Worm (Caenorhabditis elegans) whole organism, L1 larva: ENCODE results near the gene rde-12.

Experiments used
- C04F5.9 ChIP-seq: sonication (generic microtip); optimal IDR thresholded peaks from 2 replicates; lab custom pipeline; 2016; ENCODE audit warnings: missing genetic modification characterization, missing compliant biosample characterization
- C16A3.4 ChIP-seq: fragments of 150-350 bp; optimal IDR thresholded peaks from 2 replicates; lab custom pipeline; 2014; ENCODE audit warnings: missing biosample characterization, missing genetic modification characterization
- C34B4.2 ChIP-seq: sonication (generic microtip); optimal IDR thresholded peaks from 2 replicates; lab custom pipeline; 2017; ENCODE audit warnings: mild to moderate bottlenecking, missing genetic modification characterization, missing compliant biosample characterization
- Y116A8C.19 ChIP-seq: sonication (generic microtip); optimal IDR thresholded peaks from 2 replicates; lab custom pipeline; 2016; ENCODE audit warnings: missing compliant biosample characterization, missing genetic modification characterization, borderline replicate concordance
- aha-1 ChIP-seq: fragments of 150-350 bp; optimal IDR thresholded peaks from 2 replicates; lab custom pipeline; 2014; ENCODE audit warnings: missing biosample characterization, missing genetic modification characterization
- alr-1 ChIP-seq: fragments of 200-800 bp; sonication (Bioruptor generic); optimal IDR thresholded peaks from 2 replicates; lab custom pipeline; 2018; ENCODE audit warnings: borderline replicate concordance, mild to moderate bottlenecking, missing genetic modification characterization, missing compliant biosample characterization
- aly-2 ChIP-seq: fragments of 150-350 bp; optimal IDR thresholded peaks from 2 replicates; lab custom pipeline; 2014; ENCODE audit warnings: missing biosample characterization, missing genetic modification characterization
- ama-1 ChIP-seq: fragments of 150-350 bp; optimal IDR thresholded peaks from 2 replicates; lab custom pipeline; 2014
- blmp-1 ChIP-seq: fragments of 150-350 bp; optimal IDR thresholded peaks from 2 replicates; lab custom pipeline; 2014; ENCODE audit warnings: missing biosample characterization, missing genetic modification characterization
- ceh-63 ChIP-seq: fragments of 200-800 bp; sonication (Bioruptor generic); optimal IDR thresholded peaks from 2 replicates; lab custom pipeline; 2018; ENCODE audit warnings: mild to moderate bottlenecking, missing genetic modification characterization, missing compliant biosample characterization
- ceh-8 ChIP-seq: fragments of 200-800 bp; sonication (Bioruptor generic); optimal IDR thresholded peaks from 2 replicates; lab custom pipeline; 2018; ENCODE audit warnings: mild to moderate bottlenecking, missing genetic modification characterization, moderate library complexity, missing compliant biosample characterization
- ceh-88 ChIP-seq: fragments of 200-800 bp; sonication (Bioruptor generic); IDR thresholded peaks from 2 replicates; pipeline ENCODE4 v1.3.6; 2022; ENCODE audit warnings: missing genetic modification characterization, missing compliant biosample characterization
- dsc-1 ChIP-seq: sonication (generic microtip); optimal IDR thresholded peaks from 2 replicates; lab custom pipeline; 2016; ENCODE audit warnings: mild to moderate bottlenecking, missing genetic modification characterization, missing compliant biosample characterization
- egl-13 ChIP-seq: sonication (generic microtip); optimal IDR thresholded peaks from 2 replicates; lab custom pipeline; 2016; ENCODE audit warnings: missing genotype, missing genetic modification reagents, missing genetic modification characterization, missing compliant biosample characterization
- ets-5 ChIP-seq: fragments of 200-800 bp; sonication (Bioruptor generic); IDR thresholded peaks from 2 replicates; pipeline ENCODE4 v1.3.6; 2022; ENCODE audit warnings: missing genetic modification characterization, missing compliant biosample characterization
- fkh-4 ChIP-seq: sonication (generic microtip); optimal IDR thresholded peaks from 2 replicates; lab custom pipeline; 2016; ENCODE audit warnings: missing compliant biosample characterization, missing genetic modification characterization, borderline replicate concordance
- fkh-8 ChIP-seq: sonication (generic microtip); optimal IDR thresholded peaks from 2 replicates; lab custom pipeline; 2016; ENCODE audit warnings: mild to moderate bottlenecking, missing genetic modification characterization, missing compliant biosample characterization
- fos-1 ChIP-seq: fragments of 150-350 bp; optimal IDR thresholded peaks from 2 replicates; lab custom pipeline; 2014; ENCODE audit warnings: missing biosample characterization, missing genetic modification characterization
- grh-1 ChIP-seq: fragments of 200-800 bp; sonication (Bioruptor generic); IDR thresholded peaks from 2 replicates; pipeline ENCODE4 v1.3.6; 2022; ENCODE audit warnings: missing genetic modification reagents, missing genetic modification characterization, missing compliant biosample characterization
- hlh-4 ChIP-seq: sonication (generic microtip); optimal IDR thresholded peaks from 2 replicates; lab custom pipeline; 2016; ENCODE audit warnings: mild to moderate bottlenecking, missing genetic modification characterization, missing compliant biosample characterization
- isw-1 ChIP-seq: fragments of 200-800 bp; sonication (Bioruptor generic); IDR thresholded peaks from 2 replicates; pipeline ENCODE4 v1.3.6; 2022; ENCODE audit warnings: missing genetic modification characterization, missing compliant biosample characterization
- jun-1 ChIP-seq: fragments of 150-350 bp; optimal IDR thresholded peaks from 2 replicates; lab custom pipeline; 2014; ENCODE audit warnings: missing biosample characterization, missing genetic modification reagents, missing genetic modification characterization
- lin-13 ChIP-seq: fragments of 150-350 bp; optimal IDR thresholded peaks from 2 replicates; lab custom pipeline; 2014; ENCODE audit warnings: missing biosample characterization, missing genetic modification reagents, missing genetic modification characterization
- lin-14 ChIP-seq: fragments of 200-800 bp; sonication (Bioruptor generic); optimal IDR thresholded peaks from 2 replicates; lab custom pipeline; 2018; ENCODE audit warnings: mild to moderate bottlenecking, missing genetic modification characterization, moderate library complexity, missing compliant biosample characterization
- lin-15B ChIP-seq: fragments of 150-350 bp; sonication (generic microtip); optimal IDR thresholded peaks from 3 replicates; lab custom pipeline; 2014; ENCODE audit warnings: missing biosample characterization, missing genetic modification characterization
- lin-35 ChIP-seq, 2 experiments: fragments of 150-350 bp; optimal IDR thresholded peaks; 2 replicates each; lab custom pipeline; 2014; ENCODE audit warnings: missing biosample characterization in 2 of 2, missing genetic modification characterization in 2 of 2, missing genetic modification reagents in 2 of 2
- lin-39 ChIP-seq: fragments of 150-350 bp; optimal IDR thresholded peaks from 2 replicates; lab custom pipeline; 2014; ENCODE audit warnings: missing biosample characterization, missing genetic modification reagents, missing genetic modification characterization
- lsy-2 ChIP-seq, 2 experiments: fragments of 150-350 bp; optimal IDR thresholded peaks; 2 replicates each; lab custom pipeline; 2014; ENCODE audit warnings: missing biosample characterization in 2 of 2, missing genetic modification characterization in 2 of 2
- mep-1 ChIP-seq: fragments of 150-350 bp; optimal IDR thresholded peaks from 2 replicates; lab custom pipeline; 2014; ENCODE audit warnings: missing biosample characterization, missing genetic modification characterization
- nhr-12 ChIP-seq: sonication (generic microtip); optimal IDR thresholded peaks from 2 replicates; lab custom pipeline; 2017; ENCODE audit warnings: missing biosample characterization, missing genetic modification characterization
- nhr-20 ChIP-seq: sonication (generic microtip); optimal IDR thresholded peaks from 2 replicates; lab custom pipeline; 2016; ENCODE audit warnings: mild to moderate bottlenecking, missing genetic modification characterization, missing compliant biosample characterization
- nhr-237 ChIP-seq: fragments of 150-350 bp; optimal IDR thresholded peaks from 2 replicates; lab custom pipeline; 2014; ENCODE audit warnings: missing biosample characterization, missing genetic modification characterization
- nhr-28 ChIP-seq: fragments of 150-350 bp; optimal IDR thresholded peaks from 2 replicates; lab custom pipeline; 2014; ENCODE audit warnings: missing biosample characterization, missing genetic modification characterization
- nhr-47 ChIP-seq: sonication (generic microtip); optimal IDR thresholded peaks from 2 replicates; lab custom pipeline; 2016; ENCODE audit warnings: mild to moderate bottlenecking, missing genetic modification characterization, moderate library complexity, missing compliant biosample characterization
- nhr-71 ChIP-seq: sonication (generic microtip); optimal IDR thresholded peaks from 2 replicates; lab custom pipeline; 2016; ENCODE audit warnings: mild to moderate bottlenecking, missing genetic modification characterization, moderate library complexity, missing compliant biosample characterization
- nhr-76 ChIP-seq: sonication (generic microtip); optimal IDR thresholded peaks from 2 replicates; lab custom pipeline; 2017; ENCODE audit warnings: missing biosample characterization, missing genetic modification characterization
- nhr-77 ChIP-seq: fragments of 150-350 bp; optimal IDR thresholded peaks from 2 replicates; lab custom pipeline; 2014; ENCODE audit warnings: missing biosample characterization, missing genetic modification characterization
- nhr-84 ChIP-seq: sonication (generic microtip); optimal IDR thresholded peaks from 2 replicates; lab custom pipeline; 2017; ENCODE audit warnings: missing biosample characterization, missing genetic modification characterization
- rnt-1 ChIP-seq: sonication (generic microtip); optimal IDR thresholded peaks from 2 replicates; lab custom pipeline; 2016; ENCODE audit warnings: mild to moderate bottlenecking, missing genetic modification characterization, moderate library complexity, missing compliant biosample characterization
- skn-1 ChIP-seq: fragments of 150-350 bp; optimal IDR thresholded peaks from 2 replicates; lab custom pipeline; 2014; ENCODE audit warnings: missing biosample characterization, missing genetic modification characterization
- snu-23 ChIP-seq: sonication (generic microtip); optimal IDR thresholded peaks from 2 replicates; lab custom pipeline; 2016; ENCODE audit warnings: missing genetic modification characterization, missing compliant biosample characterization
- sox-4 ChIP-seq: sonication (generic microtip); optimal IDR thresholded peaks from 2 replicates; lab custom pipeline; 2016; ENCODE audit warnings: missing genetic modification characterization, missing compliant biosample characterization
- swsn-7 ChIP-seq: sonication (generic microtip); optimal IDR thresholded peaks from 2 replicates; lab custom pipeline; 2016; ENCODE audit warnings: missing genetic modification characterization, missing compliant biosample characterization
- tbx-2 ChIP-seq: sonication (generic microtip); optimal IDR thresholded peaks from 2 replicates; lab custom pipeline; 2016; ENCODE audit warnings: missing genetic modification characterization, missing compliant biosample characterization
- unc-130 ChIP-seq: fragments of 150-350 bp; optimal IDR thresholded peaks from 2 replicates; lab custom pipeline; 2017; ENCODE audit warnings: missing biosample characterization, missing genetic modification characterization, inconsistent platforms
- unc-30 ChIP-seq: sonication (generic microtip); optimal IDR thresholded peaks from 2 replicates; lab custom pipeline; 2017; ENCODE audit warnings: missing biosample characterization, missing genetic modification characterization
- zag-1 ChIP-seq: fragments of 150-350 bp; optimal IDR thresholded peaks from 2 replicates; lab custom pipeline; 2014; ENCODE audit warnings: missing biosample characterization, missing genetic modification characterization
- ztf-11 ChIP-seq, 2 experiments: sonication (generic microtip); optimal IDR thresholded peaks; 2 replicates each; lab custom pipeline; 2016 to 2017; ENCODE audit warnings: missing genetic modification characterization in 2 of 2, missing biosample characterization in 1 of 2, missing compliant biosample characterization in 1 of 2

rde-12 gene

ce11 chrV:13653713-13654393, 11.3 kb upstream of the rde-12 start, which contains the start of gene lpin-1 (continued):
- TF ChIP-seq fos-1 (tag; lab: Kevin White, UChicago) = no peak
- no peak for TF ChIP-seq nhr-237
- no peak for TF ChIP-seq hlh-4 (tag; lab: Kevin White, UChicago)
- no peak for TF ChIP-seq ceh-88
- TF ChIP-seq nhr-77 (tag; lab: Kevin White, UChicago) = no peak
- peak; percentile 40 for TF ChIP-seq mep-1 (tag; lab: Kevin White, UChicago)
- TF ChIP-seq nhr-20 (tag; lab: Kevin White, UChicago) = peak; percentile 14
- TF ChIP-seq lin-39 (tag; lab: Kevin White, UChicago) = no peak
- TF ChIP-seq jun-1 (tag; lab: Kevin White, UChicago) = no peak
- peak; percentile 11 for TF ChIP-seq lin-14 (GFP tag; lab: Kevin White, UChicago)
- no peak for TF ChIP-seq C34B4.2 (tag; lab: Kevin White, UChicago)
- TF ChIP-seq snu-23 (GFP tag; lab: Kevin White, UChicago) = peak; percentile 4
- no peak for TF ChIP-seq tbx-2 (tag; lab: Kevin White, UChicago)
- no peak for TF ChIP-seq lin-15B
- no peak for TF ChIP-seq ets-5 (GFP tag; lab: Robert Waterston, UW)
- TF ChIP-seq egl-13 = no peak
- no peak for TF ChIP-seq swsn-7
- no peak for TF ChIP-seq Y116A8C.19 (tag; lab: Kevin White, UChicago)
- TF ChIP-seq isw-1 (GFP tag; lab: Robert Waterston, UW) = no peak
- TF ChIP-seq alr-1 (tag; lab: Kevin White, UChicago) = no peak
- TF ChIP-seq lin-13 = no peak
- TF ChIP-seq unc-30 (tag; lab: Kevin White, UChicago) = no peak
- no peak for TF ChIP-seq nhr-84 (tag; lab: Kevin White, UChicago)
- TF ChIP-seq nhr-28 (tag; lab: Kevin White, UChicago) = no peak
- TF ChIP-seq blmp-1 (tag; lab: Kevin White, UChicago) = peak; percentile 84
- TF ChIP-seq, all 84 proteins: peak for 12

ce11 chrV:13654394-13654792, 10.8 kb upstream of the rde-12 start:
- TF ChIP-seq skn-1 (tag; lab: Kevin White, UChicago) = peak; percentile 41
- TF ChIP-seq fkh-4 (tag; lab: Kevin White, UChicago) = peak; percentile 15
- TF ChIP-seq dsc-1 (tag; lab: Kevin White, UChicago) = peak; percentile 59
- no peak for TF ChIP-seq alr-1 (tag; lab: Kevin White, UChicago)
- TF ChIP-seq, all 84 proteins: peak for 3

ce11 chrV:13655202-13655764, 9.9 kb upstream of the rde-12 start:
- peak; percentile 43 for TF ChIP-seq C16A3.4 (tag; lab: Kevin White, UChicago)
- peak; percentile 52 to 83 for TF ChIP-seq lsy-2 (tag; optimal IDR thresholded peaks at IDR 0.05; lab: Kevin White, UChicago)
- peak; percentile 67 for TF ChIP-seq jun-1 (tag; lab: Kevin White, UChicago)
- TF ChIP-seq lin-13 = peak; percentile 51
- TF ChIP-seq rnt-1 = peak; percentile 72
- TF ChIP-seq ztf-11 (tag; optimal IDR thresholded peaks at IDR 0.05; lab: Kevin White, UChicago) = no peak
- no peak for TF ChIP-seq aha-1 (tag; lab: Kevin White, UChicago)
- TF ChIP-seq grh-1 (GFP tag; lab: Robert Waterston, UW) = peak; percentile 28; the same call in 1 of the 2 replicates
- peak; percentile 76 for TF ChIP-seq mep-1 (tag; lab: Kevin White, UChicago)
- no peak for TF ChIP-seq unc-30 (tag; lab: Kevin White, UChicago)
- TF ChIP-seq nhr-76 (tag; lab: Kevin White, UChicago) = no peak
- no peak for TF ChIP-seq ceh-63 (GFP tag; lab: Kevin White, UChicago)
- peak in 1 of 2 experiments; percentile 61 for TF ChIP-seq lin-35 (GFP tag; optimal IDR thresholded peaks at IDR 0.05; lab: Kevin White, UChicago)
- peak; percentile 79 for TF ChIP-seq fkh-8 (tag; lab: Kevin White, UChicago)
- no peak for TF ChIP-seq C04F5.9 (tag; lab: Kevin White, UChicago)
- no peak for TF ChIP-seq aly-2
- no peak for TF ChIP-seq lin-39 (tag; lab: Kevin White, UChicago)
- TF ChIP-seq zag-1 = no peak
- TF ChIP-seq nhr-47 (tag; lab: Kevin White, UChicago) = peak; percentile 66
- no peak for TF ChIP-seq unc-130 (tag; lab: Kevin White, UChicago)
- TF ChIP-seq hlh-4 (tag; lab: Kevin White, UChicago) = no peak
- TF ChIP-seq ama-1 (lab: Kevin White, UChicago) = peak; percentile 28
- peak; percentile 82 for TF ChIP-seq nhr-71 (tag; lab: Kevin White, UChicago)
- TF ChIP-seq alr-1 (tag; lab: Kevin White, UChicago) = no peak
- no peak for TF ChIP-seq nhr-12 (tag; lab: Kevin White, UChicago)
- no peak for TF ChIP-seq sox-4
- TF ChIP-seq ceh-8 (GFP tag; lab: Kevin White, UChicago) = peak; percentile 80
- peak; percentile 62 for TF ChIP-seq snu-23 (GFP tag; lab: Kevin White, UChicago)
- TF ChIP-seq isw-1 (GFP tag; lab: Robert Waterston, UW) = peak; percentile 29; the same call in 1 of the 2 replicates
